Worm (Caenorhabditis elegans): ENCODE results near the gene F36G3.2.

DNA sequence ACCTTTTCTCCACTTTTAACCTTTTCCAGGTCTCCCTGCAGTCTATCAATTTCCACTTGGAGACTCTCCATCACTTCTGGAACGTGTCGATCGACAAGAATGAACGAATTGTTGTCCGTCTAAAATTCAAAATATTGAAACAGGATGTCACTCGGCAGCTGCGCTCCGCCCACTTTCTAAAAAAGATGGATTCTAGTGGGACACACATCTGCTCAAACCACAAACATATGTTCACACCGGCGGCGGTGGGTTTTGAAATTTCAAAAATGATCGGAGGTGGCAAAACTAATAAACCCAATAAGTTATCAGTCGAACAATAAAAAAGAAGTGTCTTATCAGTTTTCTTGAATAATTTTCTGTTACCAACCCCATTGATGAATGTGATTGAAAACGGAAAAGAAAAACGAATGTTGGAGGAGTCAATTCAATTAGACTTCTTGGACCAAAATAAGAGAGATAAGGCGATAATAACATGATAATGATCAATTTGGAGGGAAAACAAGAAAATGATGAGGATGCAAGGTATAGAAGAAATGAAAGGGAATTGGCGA lies 11.6 kb downstream of the F36G3.2 start:
- no peak for TF ChIP-seq dao-5 (tag; optimal IDR thresholded peaks at IDR 0.05)
- no peak for TF ChIP-seq him-1 (tag; optimal IDR thresholded peaks at IDR 0.05)
- TF ChIP-seq W03F9.2 (tag; optimal IDR thresholded peaks at IDR 0.05), result no peak

Data from whole organism, L4/young adult.